2 fruit fly cellular contexts compared by ENCODE assay signal in genomic region chrX:3057970-3058369, dm6.
TF ChIP-seq lines count a peak whose summit lies in the region.
"Not testable (repeated sequence)": the region's sequence is repeated elsewhere in the genome, so short reads cannot be mapped to it uniquely, and the experiment has no call there.

No protein-coding gene starts in this region.

TF ChIP-seq in whole organism, embryonic, 481 proteins besides CTCF, POLR2A, EP300 and RAD21 (continued from another document):
- TF ChIP-seq CG10979 (tag; optimal IDR thresholded peaks at IDR 0.05; lab: Kevin White, UChicago) (peak; percentile 52), CG11504 (tag; optimal IDR thresholded peaks at IDR 0.05; lab: Kevin White, UChicago) (peak; percentile 48), Sox102F (GFP tag; optimal IDR thresholded peaks at IDR 0.05; lab: Kevin White, UChicago) (peak; percentile 1), CG2712 (tag; optimal IDR thresholded peaks at IDR 0.05; lab: Kevin White, UChicago) (peak; percentile 60), CG10267 (tag; optimal IDR thresholded peaks at IDR 0.05; lab: Kevin White, UChicago) (peak; percentile 27), CG8388 (GFP tag; optimal IDR thresholded peaks at IDR 0.05; lab: Kevin White, UChicago) (peak; percentile 31), CG7556 (GFP tag; optimal IDR thresholded peaks at IDR 0.05; lab: Kevin White, UChicago) (peak; percentile 10), CG3407 (GFP tag; optimal IDR thresholded peaks at IDR 0.05; lab: Kevin White, UChicago) (peak; percentile 8), ATbp (GFP tag; optimal IDR thresholded peaks at IDR 0.05; lab: Kevin White, UChicago) (peak; percentile 9), D19A (tag; optimal IDR thresholded peaks at IDR 0.05; lab: Kevin White, UChicago) (peak; percentile 25), Hr51 (GFP tag; optimal IDR thresholded peaks at IDR 0.05; lab: Kevin White, UChicago) (peak in 1 of 2 experiments; percentile 23), Sox100B (GFP tag; optimal IDR thresholded peaks at IDR 0.05; lab: Kevin White, UChicago) (peak; percentile 42), CG15269 (tag; optimal IDR thresholded peaks at IDR 0.05; lab: Kevin White, UChicago) (peak; percentile 12), CG14710 (tag; optimal IDR thresholded peaks at IDR 0.05; lab: Kevin White, UChicago) (peak; percentile 17), gem (tag; optimal IDR thresholded peaks at IDR 0.05; lab: Kevin White, UChicago) (peak; percentile 56), nmo (GFP tag; optimal IDR thresholded peaks at IDR 0.05; lab: Kevin White, UChicago) (peak; percentile 32), grau (tag; optimal IDR thresholded peaks at IDR 0.05; lab: Kevin White, UChicago) (peak; percentile 33), D (GFP tag; optimal IDR thresholded peaks at IDR 0.05; lab: Kevin White, UChicago) (peak; percentile 22), eve (GFP tag; optimal IDR thresholded peaks at IDR 0.05; lab: Kevin White, UChicago) (peak in 1 of 2 experiments; percentile 21), CoRest (tag; optimal IDR thresholded peaks at IDR 0.05; lab: Kevin White, UChicago) (peak; percentile 40), CG15601 (tag; optimal IDR thresholded peaks at IDR 0.05; lab: Kevin White, UChicago) (peak; percentile 7), Ssrp (tag; optimal IDR thresholded peaks at IDR 0.05; lab: Kevin White, UChicago) (peak; percentile 19), unpg (GFP tag; optimal IDR thresholded peaks at IDR 0.05; lab: Kevin White, UChicago) (peak; percentile 31), Nf-YB (GFP tag; optimal IDR thresholded peaks at IDR 0.05; lab: Kevin White, UChicago) (peak; percentile 70), CG30403 (GFP tag; optimal IDR thresholded peaks at IDR 0.05; lab: Kevin White, UChicago) (peak; percentile 23), lola (GFP tag; optimal IDR thresholded peaks at IDR 0.05; lab: Kevin White, UChicago) (peak in 1 of 3 experiments; percentile 41), CG17359 (tag; optimal IDR thresholded peaks at IDR 0.05; lab: Kevin White, UChicago) (peak; percentile 18), PHDP (tag; optimal IDR thresholded peaks at IDR 0.05; lab: Kevin White, UChicago) (peak; percentile 14), bsh (GFP tag; optimal IDR thresholded peaks at IDR 0.05; lab: Kevin White, UChicago) (peak in 1 of 2 experiments; percentile 55), Nf-YC (tag; optimal IDR thresholded peaks at IDR 0.05; lab: Kevin White, UChicago) (peak; percentile 54)
- not testable (repeated sequence) for TF ChIP-seq D (optimal IDR thresholded peaks at IDR 0.05; lab: Kevin White, UChicago)

TF ChIP-seq in whole organism, prepupa, 60 proteins besides CTCF, POLR2A, EP300 and RAD21 (continued from another document):
- TF ChIP-seq CG6808 (GFP tag; optimal IDR thresholded peaks at IDR 0.05; lab: Kevin White, UChicago) = peak; percentile 29
